Worm (Caenorhabditis elegans) whole organism, mixed stage, embryonic: ENCODE measurements around the gene F18G5.6.

Experiments used
- M03D4.4 ChIP-seq: sonication (generic microtip); optimal IDR thresholded peaks from 2 replicates; lab custom pipeline; 2017; ENCODE audit warnings: mild to moderate bottlenecking, missing genetic modification characterization, missing compliant biosample characterization
- bed-3 ChIP-seq: fragments of 200-800 bp; sonication (Bioruptor generic); optimal IDR thresholded peaks from 3 replicates; lab custom pipeline; 2018; ENCODE audit warnings: mild to moderate bottlenecking, missing genetic modification characterization, moderate library complexity, missing compliant biosample characterization
- blmp-1 ChIP-seq: fragments of 150-350 bp; optimal IDR thresholded peaks from 2 replicates; lab custom pipeline; 2014; ENCODE audit warnings: missing biosample characterization, missing genetic modification characterization
- ceh-39 ChIP-seq: fragments of 150-350 bp; optimal IDR thresholded peaks from 2 replicates; lab custom pipeline; 2014; ENCODE audit warnings: missing biosample characterization, missing genetic modification characterization
- ceh-43 ChIP-seq: fragments of 200-800 bp; sonication (Bioruptor generic); optimal IDR thresholded peaks from 2 replicates; lab custom pipeline; 2018; ENCODE audit warnings: mild to moderate bottlenecking, missing genetic modification characterization, moderate library complexity, missing compliant biosample characterization
- ceh-83 ChIP-seq: fragments of 200-800 bp; sonication (Bioruptor generic); optimal IDR thresholded peaks from 2 replicates; lab custom pipeline; 2018; ENCODE audit warnings: mild to moderate bottlenecking, missing genetic modification characterization, missing compliant biosample characterization
- cnd-1 ChIP-seq: fragments of 200-800 bp; sonication (Bioruptor generic); optimal IDR thresholded peaks from 2 replicates; lab custom pipeline; 2018; ENCODE audit warnings: mild to moderate bottlenecking, missing genetic modification characterization, missing compliant biosample characterization
- drap-1 ChIP-seq: fragments of 200-800 bp; sonication (Bioruptor generic); optimal IDR thresholded peaks from 3 replicates; lab custom pipeline; 2018; ENCODE audit warnings: mild to moderate bottlenecking, missing genetic modification characterization, missing compliant biosample characterization
- elt-1 ChIP-seq: sonication (generic microtip); optimal IDR thresholded peaks from 2 replicates; lab custom pipeline; 2017; ENCODE audit warnings: missing genetic modification characterization, mild to moderate bottlenecking, missing compliant biosample characterization, antibody characterized with exemption, moderate library complexity, borderline replicate concordance; ENCODE audit not compliant: insufficient read depth
- flh-1 ChIP-seq: fragments of 200-800 bp; sonication (Bioruptor generic); optimal IDR thresholded peaks from 2 replicates; lab custom pipeline; 2018; ENCODE audit warnings: mild to moderate bottlenecking, missing genetic modification characterization, moderate library complexity, missing compliant biosample characterization
- ham-2 ChIP-seq: fragments of 200-800 bp; sonication (Bioruptor generic); optimal IDR thresholded peaks from 2 replicates; lab custom pipeline; 2018; ENCODE audit warnings: mild to moderate bottlenecking, missing genetic modification characterization, missing compliant biosample characterization
- hlh-1 ChIP-seq: fragments of 150-350 bp; optimal IDR thresholded peaks from 2 replicates; lab custom pipeline; 2014; ENCODE audit warnings: missing biosample characterization, missing genetic modification reagents, missing genetic modification characterization
- lin-13 ChIP-seq: fragments of 150-350 bp; optimal IDR thresholded peaks from 2 replicates; lab custom pipeline; 2014; ENCODE audit warnings: missing biosample characterization, missing genetic modification characterization
- lin-32 ChIP-seq: fragments of 200-800 bp; sonication (Bioruptor generic); optimal IDR thresholded peaks from 2 replicates; lab custom pipeline; 2018; ENCODE audit warnings: mild to moderate bottlenecking, missing genetic modification characterization, missing compliant biosample characterization
- lsy-2 ChIP-seq: fragments of 150-350 bp; optimal IDR thresholded peaks from 2 replicates; lab custom pipeline; 2014; ENCODE audit warnings: missing biosample characterization, missing genetic modification characterization
- mab-5 ChIP-seq: fragments of 150-350 bp; optimal IDR thresholded peaks from 2 replicates; lab custom pipeline; 2014; ENCODE audit warnings: missing biosample characterization, missing genetic modification characterization
- mep-1 ChIP-seq: fragments of 150-350 bp; optimal IDR thresholded peaks from 2 replicates; lab custom pipeline; 2017; ENCODE audit warnings: missing biosample characterization, missing genetic modification reagents, missing genetic modification characterization, inconsistent platforms
- mls-2 ChIP-seq: sonication (generic microtip); optimal IDR thresholded peaks from 2 replicates; lab custom pipeline; 2016; ENCODE audit warnings: mild to moderate bottlenecking, missing genetic modification characterization, moderate library complexity, missing compliant biosample characterization
- nhr-12 ChIP-seq: fragments of 150-350 bp; optimal IDR thresholded peaks from 2 replicates; lab custom pipeline; 2014; ENCODE audit warnings: missing biosample characterization, missing genetic modification characterization
- nhr-2 ChIP-seq: fragments of 150-350 bp; optimal IDR thresholded peaks from 2 replicates; lab custom pipeline; 2014; ENCODE audit warnings: missing biosample characterization, missing genetic modification characterization
- nhr-237 ChIP-seq: fragments of 150-350 bp; optimal IDR thresholded peaks from 2 replicates; lab custom pipeline; 2014; ENCODE audit warnings: missing biosample characterization, missing genetic modification characterization
- nhr-28 ChIP-seq: fragments of 150-350 bp; optimal IDR thresholded peaks from 2 replicates; lab custom pipeline; 2014; ENCODE audit warnings: missing biosample characterization, missing genetic modification characterization
- nhr-76 ChIP-seq: sonication (generic microtip); optimal IDR thresholded peaks from 2 replicates; lab custom pipeline; 2017; ENCODE audit warnings: missing biosample characterization, missing genetic modification characterization
- pha-4 ChIP-seq: fragments of 150-350 bp; optimal IDR thresholded peaks from 2 replicates; lab custom pipeline; 2018; ENCODE audit warnings: missing biosample characterization, missing genetic modification reagents, missing genetic modification characterization
- sem-2 ChIP-seq: fragments of 200-800 bp; sonication (Bioruptor generic); optimal IDR thresholded peaks from 2 replicates; lab custom pipeline; 2018; ENCODE audit warnings: mild to moderate bottlenecking, missing genetic modification characterization, missing compliant biosample characterization
- snpc-4 ChIP-seq: fragments of 150-350 bp; optimal IDR thresholded peaks from 2 replicates; lab custom pipeline; 2014; ENCODE audit warnings: missing biosample characterization, missing genetic modification characterization
- tbx-8 ChIP-seq: fragments of 200-800 bp; sonication (Bioruptor generic); optimal IDR thresholded peaks from 2 replicates; lab custom pipeline; 2018; ENCODE audit warnings: mild to moderate bottlenecking, missing genetic modification characterization, moderate library complexity, missing compliant biosample characterization
- unc-120 ChIP-seq: sonication (generic microtip); optimal IDR thresholded peaks from 2 replicates; lab custom pipeline; 2017; ENCODE audit warnings: missing genetic modification characterization, missing compliant biosample characterization; ENCODE audit not compliant: poor library complexity, severe bottlenecking
- unc-39 ChIP-seq: fragments of 150-350 bp; optimal IDR thresholded peaks from 2 replicates; lab custom pipeline; 2014; ENCODE audit warnings: missing biosample characterization, missing genetic modification characterization
- unc-62 ChIP-seq: fragments of 150-350 bp; optimal IDR thresholded peaks from 2 replicates; lab custom pipeline; 2014; ENCODE audit warnings: missing biosample characterization, missing genetic modification reagents, missing genetic modification characterization
- zip-8 ChIP-seq: fragments of 150-350 bp; optimal IDR thresholded peaks from 2 replicates; lab custom pipeline; 2014; ENCODE audit warnings: missing biosample characterization, missing genetic modification characterization
- ztf-11 ChIP-seq: fragments of 150-350 bp; optimal IDR thresholded peaks from 2 replicates; lab custom pipeline; 2014; ENCODE audit warnings: missing biosample characterization, missing genetic modification characterization

The F18G5.6 gene

DNA sequence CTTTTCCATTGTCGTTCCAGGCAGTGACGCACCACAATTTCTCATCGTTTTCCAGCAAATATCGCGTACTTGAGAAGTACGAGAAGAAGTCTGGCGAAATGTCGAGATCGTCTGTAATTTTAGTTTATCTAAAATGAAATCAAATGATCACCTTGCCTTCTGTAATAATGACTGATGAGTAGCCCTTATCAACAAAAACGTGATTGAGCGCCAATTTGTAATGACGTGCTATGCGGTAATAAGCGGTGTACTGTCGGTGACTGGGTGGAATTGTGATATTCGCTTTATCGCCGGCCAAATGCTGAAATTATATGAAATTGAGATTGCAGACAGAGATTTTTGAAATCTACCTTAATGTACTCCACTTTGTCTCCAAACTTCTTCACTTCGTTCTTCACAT, 31.3 kb upstream of the F18G5.6 start:
- TF ChIP-seq zip-8 (tag; lab: Kevin White, UChicago) = no peak
- TF ChIP-seq hlh-1 (tag; lab: Kevin White, UChicago) = no peak
- no peak for TF ChIP-seq ham-2
- no peak for TF ChIP-seq nhr-76 (tag; lab: Kevin White, UChicago)
- no peak for TF ChIP-seq elt-1 (tag; lab: Kevin White, UChicago)
- no peak for TF ChIP-seq sem-2
- TF ChIP-seq lin-32 = no peak
- no peak for TF ChIP-seq tbx-8 (GFP tag; lab: Kevin White, UChicago)
- TF ChIP-seq flh-1 = no peak

DNA sequence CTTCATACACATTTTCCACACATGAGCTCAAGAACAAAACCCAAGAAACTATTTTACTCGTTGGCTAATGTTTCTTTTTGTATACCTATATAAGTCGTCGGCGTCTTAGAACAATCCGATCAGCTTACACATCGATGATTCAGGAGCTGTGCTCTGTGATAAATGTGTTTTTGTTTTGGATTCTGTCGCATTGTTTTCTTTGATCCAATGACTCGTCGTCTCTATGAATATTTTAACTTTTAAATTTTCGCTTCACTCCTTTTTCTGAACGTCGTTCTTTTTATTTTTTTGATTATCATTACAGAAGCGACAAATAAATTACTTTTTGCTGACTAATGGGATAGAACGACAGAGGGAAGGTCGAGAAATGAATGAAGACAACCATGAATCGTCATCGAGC, 27.2 kb upstream of the F18G5.6 start, which contains the start of gene B0416.3:
Gene B0416.3 (plus strand): TSS at position 301 of the 400 bp plus-strand sequence.
- TF ChIP-seq ztf-11 (tag; lab: Kevin White, UChicago) = no peak

DNA sequence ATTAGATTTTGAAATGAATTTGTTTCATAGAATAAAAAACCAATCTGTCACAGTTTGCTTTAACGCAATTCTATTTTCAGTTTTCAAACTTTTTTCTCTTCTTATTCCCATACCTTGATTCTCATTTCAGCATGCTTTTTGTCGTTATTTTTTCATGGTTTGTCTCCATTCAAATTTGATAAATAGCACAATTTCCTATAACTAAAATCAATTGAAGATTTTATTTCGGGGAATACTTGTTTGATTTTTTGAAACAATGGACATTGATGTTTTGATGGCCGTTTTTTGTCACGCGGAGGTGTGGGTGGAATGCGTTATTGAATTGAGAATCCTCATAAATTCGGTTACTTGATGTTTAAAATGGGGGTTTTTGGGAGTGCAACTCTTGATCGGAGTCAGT, 18.9 kb upstream of the F18G5.6 start, which contains the start of gene B0416.11:
Gene B0416.11 (minus strand): TSS at position 101 of the 400 bp plus-strand sequence.
- TF ChIP-seq ceh-83 (GFP tag; lab: Kevin White, UChicago) (no peak), ceh-39 (no peak), cnd-1 (tag; lab: Kevin White, UChicago) (no peak), blmp-1 (tag; lab: Kevin White, UChicago) (no peak), bed-3 (GFP tag; lab: Kevin White, UChicago) (no peak), unc-39 (tag; lab: Kevin White, UChicago) (no peak), flh-1 (no peak), mep-1 (no peak), mls-2 (tag; lab: Kevin White, UChicago) (no peak), ceh-43 (GFP tag; lab: Kevin White, UChicago) (no peak), zip-8 (tag; lab: Kevin White, UChicago) (no peak), hlh-1 (tag; lab: Kevin White, UChicago) (no peak), drap-1 (GFP tag; lab: Kevin White, UChicago) (no peak), snpc-4 (tag; lab: Kevin White, UChicago) (no peak), nhr-237 (no peak), ham-2 (no peak), mab-5 (tag; lab: Kevin White, UChicago) (no peak), lin-32 (no peak), tbx-8 (GFP tag; lab: Kevin White, UChicago) (no peak), nhr-28 (tag; lab: Kevin White, UChicago) (no peak)
- TF ChIP-seq, all 35 proteins: peak for 0

DNA sequence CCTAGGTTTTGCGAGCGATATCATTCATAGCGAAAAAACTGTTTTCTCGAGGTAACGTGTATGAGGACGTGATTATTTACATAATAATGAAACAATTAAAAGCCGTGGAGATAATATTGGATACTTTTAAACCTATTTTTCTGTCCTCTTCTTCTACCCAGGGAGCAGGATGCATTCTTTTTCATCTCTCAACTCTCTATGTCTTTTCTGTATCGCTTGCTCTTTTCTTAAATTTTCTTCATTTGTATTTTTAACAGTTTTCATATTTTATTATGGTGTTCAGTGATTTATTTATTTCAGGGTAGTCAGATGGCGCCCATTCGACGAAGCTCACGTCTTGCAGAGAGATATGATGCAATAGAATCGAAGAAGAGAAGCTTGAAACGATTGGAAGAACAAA, 14.5 kb upstream of the F18G5.6 start, which contains the start of gene B0416.4:
Gene B0416.4 (plus strand): TSS at position 301 of the 400 bp plus-strand sequence.
- TF ChIP-seq lin-13 (tag; lab: Kevin White, UChicago) = no peak
- TF ChIP-seq nhr-76 (tag; lab: Kevin White, UChicago) = no peak
- no peak for TF ChIP-seq ceh-83 (GFP tag; lab: Kevin White, UChicago)
- TF ChIP-seq unc-39 (tag; lab: Kevin White, UChicago) = no peak
- no peak for TF ChIP-seq ztf-11 (tag; lab: Kevin White, UChicago)
- TF ChIP-seq cnd-1 (tag; lab: Kevin White, UChicago) = no peak
- no peak for TF ChIP-seq ham-2
- no peak for TF ChIP-seq mep-1
- no peak for TF ChIP-seq M03D4.4
- TF ChIP-seq hlh-1 (tag; lab: Kevin White, UChicago) = no peak
- no peak for TF ChIP-seq drap-1 (GFP tag; lab: Kevin White, UChicago)
- TF ChIP-seq mls-2 (tag; lab: Kevin White, UChicago) = no peak
- no peak for TF ChIP-seq nhr-237
- no peak for TF ChIP-seq tbx-8 (GFP tag; lab: Kevin White, UChicago)
- TF ChIP-seq zip-8 (tag; lab: Kevin White, UChicago) = no peak
- no peak for TF ChIP-seq unc-62 (GFP tag; lab: Kevin White, UChicago)
- TF ChIP-seq nhr-2 (tag; lab: Kevin White, UChicago) = no peak
- no peak for TF ChIP-seq snpc-4 (tag; lab: Kevin White, UChicago)
- no peak for TF ChIP-seq unc-120

DNA sequence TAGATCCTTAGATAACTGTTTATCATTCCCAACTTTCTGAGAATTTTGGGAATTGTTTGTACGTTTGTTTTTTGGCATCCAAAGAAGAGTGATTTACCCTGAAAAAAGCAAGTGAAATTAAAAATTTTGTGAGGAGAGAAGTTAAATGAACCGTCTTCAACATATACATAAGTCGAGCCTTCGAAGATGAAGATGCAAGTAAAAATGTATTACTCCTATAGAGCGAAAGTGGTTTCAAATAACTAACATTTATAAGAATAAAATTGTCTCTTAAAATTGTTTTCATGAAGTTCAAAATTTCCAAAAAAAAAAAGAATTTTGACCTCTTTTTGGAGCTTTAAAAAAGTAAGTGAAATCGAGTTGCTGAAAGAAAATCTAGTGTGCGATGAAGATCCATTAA, 10.4 kb upstream of the F18G5.6 start, which contains the start of gene B0416.10:
Gene B0416.10 (minus strand): TSS at position 101 of the 400 bp plus-strand sequence.
- TF ChIP-seq zip-8 (tag; lab: Kevin White, UChicago) (no peak), bed-3 (GFP tag; lab: Kevin White, UChicago) (no peak), cnd-1 (tag; lab: Kevin White, UChicago) (no peak), nhr-237 (no peak), nhr-76 (tag; lab: Kevin White, UChicago) (no peak), ceh-39 (no peak), lsy-2 (tag; lab: Kevin White, UChicago) (no peak), sem-2 (no peak), nhr-12 (tag; lab: Kevin White, UChicago) (no peak), unc-120 (no peak), pha-4 (tag; lab: Kevin White, UChicago) (no peak), nhr-28 (tag; lab: Kevin White, UChicago) (no peak), M03D4.4 (no peak), elt-1 (tag; lab: Kevin White, UChicago) (no peak)
- TF ChIP-seq, all 35 proteins: peak for 0
